Fruit fly (Drosophila melanogaster) whole organism, adult: ENCODE data around the gene PDCD-5.

Experiments used
- CG12768 ChIP-seq: fragments of 200-800 bp; sonication (Bioruptor generic); optimal IDR thresholded peaks from 2 replicates; lab custom pipeline; 2017; ENCODE audit warnings: missing biosample characterization, missing genetic modification characterization, mild to moderate bottlenecking, moderate library complexity, missing genetic modification reagents
- CG33017 ChIP-seq: fragments of 200-800 bp; sonication (Bioruptor generic); optimal IDR thresholded peaks from 2 replicates; lab custom pipeline; 2018; ENCODE audit warnings: missing biosample characterization, mild to moderate bottlenecking, missing genetic modification characterization, moderate library complexity
- CG7045 ChIP-seq: fragments of 200-800 bp; sonication (Bioruptor generic); optimal IDR thresholded peaks from 2 replicates; lab custom pipeline; 2017; ENCODE audit warnings: missing biosample characterization, mild to moderate bottlenecking, missing genetic modification characterization
- CG7101 ChIP-seq: fragments of 200-800 bp; sonication (Bioruptor generic); optimal IDR thresholded peaks from 2 replicates; lab custom pipeline; 2018; ENCODE audit warnings: missing biosample characterization, mild to moderate bottlenecking, missing genetic modification characterization, moderate library complexity
- Clk ChIP-seq: fragments of 200-800 bp; sonication (Bioruptor generic); optimal IDR thresholded peaks from 2 replicates; lab custom pipeline; 2017; ENCODE audit warnings: missing biosample characterization, missing genetic modification characterization
- Crg-1 ChIP-seq: fragments of 200-800 bp; sonication (Bioruptor generic); optimal IDR thresholded peaks from 2 replicates; lab custom pipeline; 2016; ENCODE audit warnings: missing biosample characterization, missing genetic modification characterization
- Hr96 ChIP-seq: fragments of 200-800 bp; sonication (Bioruptor generic); optimal IDR thresholded peaks from 2 replicates; lab custom pipeline; 2016; ENCODE audit warnings: missing biosample characterization, missing genetic modification characterization
- Mnt ChIP-seq: fragments of 200-800 bp; sonication (Bioruptor generic); optimal IDR thresholded peaks from 2 replicates; lab custom pipeline; 2016; ENCODE audit warnings: missing biosample characterization, mild to moderate bottlenecking, missing genetic modification characterization
- bab1 ChIP-seq: fragments of 200-800 bp; sonication (Bioruptor generic); optimal IDR thresholded peaks from 3 replicates; lab custom pipeline; 2019; ENCODE audit warnings: missing biosample characterization, mild to moderate bottlenecking, missing genetic modification characterization, moderate library complexity
- cic ChIP-seq: fragments of 200-800 bp; sonication (Bioruptor generic); optimal IDR thresholded peaks from 2 replicates; lab custom pipeline; 2017; ENCODE audit warnings: missing biosample characterization, mild to moderate bottlenecking, missing genetic modification characterization, moderate library complexity
- kay ChIP-seq: fragments of 200-800 bp; sonication (Bioruptor generic); peaks from one replicate; lab custom pipeline; 2016; ENCODE audit warnings: missing biosample characterization, missing genetic modification characterization, borderline replicate concordance
- ovo ChIP-seq: fragments of 200-800 bp; sonication (Bioruptor generic); optimal IDR thresholded peaks from 2 replicates; lab custom pipeline; 2016; ENCODE audit warnings: missing biosample characterization, missing genetic modification characterization
- toe ChIP-seq: fragments of 200-800 bp; sonication (Bioruptor generic); optimal IDR thresholded peaks from 2 replicates; lab custom pipeline; 2016; ENCODE audit warnings: missing biosample characterization, missing genetic modification characterization

DNA sequence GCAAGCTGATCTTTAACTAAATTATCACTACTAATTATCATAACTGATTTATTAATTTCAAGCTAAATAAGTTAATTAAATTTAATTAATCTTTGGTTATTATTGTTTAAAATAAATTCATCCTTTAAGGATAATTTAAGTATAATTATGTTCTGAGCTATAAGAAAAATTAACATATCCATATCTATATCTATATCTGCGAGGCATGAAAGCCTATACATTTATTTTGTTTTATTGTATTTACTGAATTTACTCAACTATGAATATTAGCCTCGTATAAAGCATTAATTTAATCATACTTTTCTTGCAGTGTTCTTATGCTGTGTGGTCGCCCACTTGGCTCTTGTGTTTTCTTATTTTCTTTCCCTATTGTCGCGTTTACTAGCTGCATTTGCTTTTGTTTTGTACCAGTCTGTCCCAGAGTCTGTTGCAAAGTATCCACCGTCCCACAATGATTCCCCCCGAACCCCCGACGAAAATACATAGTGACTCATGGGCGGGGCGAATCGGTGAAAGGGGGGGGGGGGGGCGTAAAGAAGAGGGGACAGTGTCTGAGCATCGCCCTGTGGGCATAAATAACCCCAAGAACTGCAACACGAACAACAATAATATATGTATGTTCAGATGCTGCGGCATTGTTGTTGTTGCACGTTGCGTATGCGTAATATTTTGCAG lies 17.2 kb downstream of the PDCD-5 start:
- TF ChIP-seq kay (GFP tag; lab: Kevin White, UChicago) (no peak), CG12768 (GFP tag; lab: Kevin White, UChicago) (no peak), Crg-1 (GFP tag; lab: Kevin White, UChicago) (no peak), bab1 (GFP tag; lab: Kevin White, UChicago) (no peak), CG7101 (tag; lab: Kevin White, UChicago) (no peak), Hr96 (GFP tag; lab: Kevin White, UChicago) (no peak), ovo (GFP tag; lab: Kevin White, UChicago) (no peak), Mnt (GFP tag; lab: Kevin White, UChicago) (no peak), Clk (GFP tag; lab: Kevin White, UChicago) (no peak), toe (GFP tag; lab: Kevin White, UChicago) (no peak), cic (GFP tag; lab: Kevin White, UChicago) (no peak), CG7045 (GFP tag; lab: Kevin White, UChicago) (no peak), CG33017 (tag; lab: Kevin White, UChicago) (no peak)
